Worm (Caenorhabditis elegans): ENCODE results near the gene F35G12.5.

The F35G12.5 gene

DNA sequence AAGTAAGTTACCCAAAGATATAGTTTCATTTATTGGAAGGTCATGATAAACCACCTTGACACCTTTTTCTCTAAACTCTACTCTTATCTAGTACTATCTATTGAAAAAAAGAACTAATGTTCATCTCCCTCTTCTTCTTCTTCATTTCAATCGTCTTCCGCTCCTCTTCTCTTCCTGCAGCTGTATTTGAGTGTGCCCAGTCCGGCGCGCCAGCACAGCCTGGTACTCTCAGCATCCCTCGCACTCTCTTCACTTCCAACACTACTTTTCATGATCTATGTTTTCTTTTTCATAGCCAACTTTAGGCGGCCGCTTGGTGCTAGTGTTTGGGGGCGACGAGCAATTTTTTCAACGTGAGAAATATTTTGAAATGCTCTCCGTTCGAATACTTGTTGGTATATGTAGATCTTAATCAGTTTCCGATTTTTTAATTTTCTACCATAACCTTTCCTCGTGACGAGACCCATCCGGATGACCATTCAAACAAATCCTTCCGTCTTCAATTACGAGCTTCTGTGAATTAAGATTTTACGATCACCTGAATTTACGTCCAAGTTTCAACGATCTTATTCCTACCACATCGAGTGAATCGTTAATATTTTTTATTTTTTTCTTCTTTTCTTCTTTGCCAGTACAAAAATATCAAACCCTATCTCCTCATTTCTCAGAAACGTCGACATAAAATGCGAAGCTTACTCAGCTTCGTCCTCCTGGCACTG, 21.7 kb upstream of the F35G12.5 start, which contains the start of gene pan-1 (continued):
- peak; percentile 48 for TF ChIP-seq mes-2 (tag; optimal IDR thresholded peaks at IDR 0.05; ENCODE audit: poor library complexity, severe bottlenecking)
- 0 out of 2 replicates have a peak, but pooled peaks have one; percentile 54 for TF ChIP-seq ctbp-1 (GFP tag; IDR thresholded peaks at IDR 0.05)
- peak; percentile 68 for TF ChIP-seq mxl-3 (GFP tag; optimal IDR thresholded peaks at IDR 0.05)
- TF ChIP-seq dve-1 (tag; optimal IDR thresholded peaks at IDR 0.05; ENCODE audit: insufficient read depth), result peak; percentile 54
- TF ChIP-seq hif-1 (tag; optimal IDR thresholded peaks at IDR 0.05), result peak in 1 of 2 experiments; percentile 14
- TF ChIP-seq ceh-82 (tag; optimal IDR thresholded peaks at IDR 0.05), result no peak
- TF ChIP-seq arid-1 (GFP tag; conservative IDR thresholded peaks at IDR 0.05), result peak; percentile 46; the same call in 1 of the 2 replicates
- no peak for TF ChIP-seq ceh-44 (GFP tag; IDR thresholded peaks at IDR 0.05)
- TF ChIP-seq pha-4 (GFP tag; IDR thresholded peaks at IDR 0.05), result no peak
- peak; percentile 50 for TF ChIP-seq pha-4 (tag; optimal IDR thresholded peaks at IDR 0.05)
- TF ChIP-seq madf-9 (GFP tag; conservative IDR thresholded peaks at IDR 0.05), result peak; percentile 32; the same call in 1 of the 2 replicates
- peak in 1 of 2 experiments; percentile 7 for TF ChIP-seq daf-16 (GFP tag; optimal IDR thresholded peaks at IDR 0.05)
- peak; percentile 24 for TF ChIP-seq daf-16 (tag; optimal IDR thresholded peaks at IDR 0.05)
- peak; percentile 32; the same call in 1 of the 2 replicates for TF ChIP-seq set-16 (GFP tag; IDR thresholded peaks at IDR 0.05)
- 0 out of 4 replicates have a peak, but pooled peaks of 1 of the 2 experiments have one; percentile 29 for TF ChIP-seq madf-5 (GFP tag; IDR thresholded peaks at IDR 0.05)
- TF ChIP-seq nhr-48 (tag; optimal IDR thresholded peaks at IDR 0.05), result peak; percentile 34
- TF ChIP-seq T20F7.1 (GFP tag; optimal IDR thresholded peaks at IDR 0.05), result no peak
- TF ChIP-seq F49E8.2 (tag; optimal IDR thresholded peaks at IDR 0.05; ENCODE audit: borderline replicate concordance), result no peak
- TF ChIP-seq Y75B8A.6 (GFP tag; IDR thresholded peaks at IDR 0.05), result no peak
- TF ChIP-seq spr-1 (tag; optimal IDR thresholded peaks at IDR 0.05), result no peak
- TF ChIP-seq nhr-102 (tag; optimal IDR thresholded peaks at IDR 0.05), result no peak
- TF ChIP-seq nhr-42 (GFP tag; IDR thresholded peaks at IDR 0.05), result no peak
- peak; percentile 59 for TF ChIP-seq hlh-30 (tag; optimal IDR thresholded peaks at IDR 0.05; ENCODE audit: insufficient read depth)
- TF ChIP-seq nhr-11 (tag; optimal IDR thresholded peaks at IDR 0.05), result peak; percentile 15
- TF ChIP-seq zfp-3 (GFP tag; conservative IDR thresholded peaks at IDR 0.05), result no peak
- no peak for TF ChIP-seq ztf-11 (tag; optimal IDR thresholded peaks at IDR 0.05)
- TF ChIP-seq jun-1 (tag; optimal IDR thresholded peaks at IDR 0.05), result no peak
- TF ChIP-seq saeg-2 (GFP tag; IDR thresholded peaks at IDR 0.05), result no peak

DNA sequence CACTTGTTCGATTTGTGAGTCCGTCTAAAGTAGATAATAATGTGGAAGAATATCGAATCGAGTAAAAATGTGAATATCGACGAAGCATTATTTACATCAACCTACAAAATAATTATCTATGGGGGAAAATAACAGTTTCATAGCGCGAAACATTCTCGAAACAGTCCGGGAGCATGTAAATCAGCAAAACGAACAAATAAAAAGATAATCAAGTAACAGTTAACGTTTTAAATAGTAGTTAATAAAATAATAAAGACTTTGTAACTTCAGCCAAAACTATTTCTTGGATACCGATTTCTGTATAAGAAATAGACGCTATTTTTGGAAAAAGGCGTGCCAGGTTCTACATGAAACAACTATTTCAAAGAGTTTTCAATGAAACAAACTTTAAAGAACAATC, 15.9 kb upstream of the F35G12.5 start, which contains the start of gene mlcd-1:
Gene mlcd-1, minus strand, starts transcription at position 101 of the 400 bp plus-strand sequence.
- TF ChIP-seq nhr-25 (tag; optimal IDR thresholded peaks at IDR 0.05; ENCODE audit: borderline replicate concordance, insufficient read depth) (no peak), spr-1 (tag; optimal IDR thresholded peaks at IDR 0.05) (no peak), daf-8 (GFP tag; IDR thresholded peaks at IDR 0.05) (no peak), snpc-4 (tag; optimal IDR thresholded peaks at IDR 0.05) (no peak), F26F4.8 (GFP tag; conservative IDR thresholded peaks at IDR 0.05) (no peak), F10B5.3 (tag; optimal IDR thresholded peaks at IDR 0.05) (no peak), tag-97 (GFP tag; IDR thresholded peaks at IDR 0.05) (no peak), F37D6.2 (tag; optimal IDR thresholded peaks at IDR 0.05) (no peak), lim-7 (GFP tag; IDR thresholded peaks at IDR 0.05) (no peak), nhr-237 (tag; optimal IDR thresholded peaks at IDR 0.05) (no peak)

DNA sequence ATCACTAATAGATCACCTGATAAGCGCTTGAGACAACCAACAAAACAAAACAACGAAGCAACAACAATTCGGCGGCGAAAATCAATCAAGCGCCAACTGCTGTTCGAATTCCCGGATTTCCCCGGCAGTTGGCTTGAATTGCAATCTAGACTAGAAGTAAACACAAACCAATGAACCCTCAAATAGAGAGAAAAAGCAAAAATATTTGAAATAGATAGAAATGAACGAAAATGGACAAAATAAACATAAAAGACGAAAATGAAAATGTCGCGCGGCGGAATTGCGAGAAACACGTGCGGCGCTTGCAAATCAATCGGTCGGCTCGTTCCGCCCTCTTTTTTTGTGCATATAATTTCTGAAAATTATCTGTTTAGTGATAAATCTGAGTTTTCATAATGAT, 15.5 kb upstream of the F35G12.5 start, which contains the start of gene idhg-1:
Gene idhg-1, plus strand, starts transcription at position 343 of the 400 bp plus-strand sequence.
- no peak for TF ChIP-seq madf-5 (GFP tag; IDR thresholded peaks at IDR 0.05)
- TF ChIP-seq Y75B8A.6 (GFP tag; IDR thresholded peaks at IDR 0.05), result peak; percentile 63; the same call in 1 of the 2 replicates
- TF ChIP-seq nhr-102 (tag; optimal IDR thresholded peaks at IDR 0.05), result peak; percentile 47
- no peak for TF ChIP-seq F10B5.3 (tag; optimal IDR thresholded peaks at IDR 0.05)
- TF ChIP-seq daf-16 (GFP tag; optimal IDR thresholded peaks at IDR 0.05), result peak; percentile 10 to 94
- peak; percentile 66 for TF ChIP-seq daf-16 (tag; optimal IDR thresholded peaks at IDR 0.05)
- peak; percentile 20 for TF ChIP-seq mxl-3 (GFP tag; optimal IDR thresholded peaks at IDR 0.05)
- TF ChIP-seq mes-2 (tag; optimal IDR thresholded peaks at IDR 0.05; ENCODE audit: poor library complexity, severe bottlenecking), result peak; percentile 95
- peak; percentile 81 for TF ChIP-seq arid-1 (GFP tag; conservative IDR thresholded peaks at IDR 0.05)
- TF ChIP-seq ctbp-1 (GFP tag; IDR thresholded peaks at IDR 0.05), result no peak
- TF ChIP-seq hmg-1.1 (GFP tag; IDR thresholded peaks at IDR 0.05), result peak; percentile 61; the same call in 1 of the 2 replicates
- TF ChIP-seq hlh-11 (tag; optimal IDR thresholded peaks at IDR 0.05), result peak; percentile 57
- TF ChIP-seq mdl-1 (tag; optimal IDR thresholded peaks at IDR 0.05), result no peak
- TF ChIP-seq F37D6.2 (tag; optimal IDR thresholded peaks at IDR 0.05), result peak; percentile 35
- TF ChIP-seq snpc-1.2 (GFP tag; IDR thresholded peaks at IDR 0.05), result peak; percentile 51; the same call in 1 of the 2 replicates
- 0 out of 2 replicates have a peak, but pooled peaks have one; percentile 51 for TF ChIP-seq lim-7 (GFP tag; IDR thresholded peaks at IDR 0.05)
- peak; percentile 29 for TF ChIP-seq pqm-1 (tag; optimal IDR thresholded peaks at IDR 0.05)
- TF ChIP-seq saeg-2 (GFP tag; IDR thresholded peaks at IDR 0.05), result peak; percentile 55; the same call in 1 of the 2 replicates
- TF ChIP-seq lin-1 (GFP tag; IDR thresholded peaks at IDR 0.05), result 0 out of 2 replicates have a peak, but pooled peaks have one; percentile 48
- TF ChIP-seq dmd-6 (GFP tag; IDR thresholded peaks at IDR 0.05), result peak; percentile 29

Data from whole organism, L4 larva.